Worm (Caenorhabditis elegans): ENCODE results near the gene trmt-10C.2.
A peak's percentile ranks its signal among the peaks of the same experiment; 100 is the strongest.

The trmt-10C.2 gene

ce11 chrIII:6373850-6374474, 27.9 kb downstream of the trmt-10C.2 start (continued):
- peak; percentile 13 for TF ChIP-seq spr-1 (tag; optimal IDR thresholded peaks at IDR 0.05)
- peak in 1 of 2 experiments; percentile 7 for TF ChIP-seq lsy-2 (tag; optimal IDR thresholded peaks at IDR 0.05)

- peak in 1 of 2 experiments; percentile 81 for TF ChIP-seq hif-1 (tag; optimal IDR thresholded peaks at IDR 0.05)
- TF ChIP-seq lin-39 (tag; optimal IDR thresholded peaks at IDR 0.05), result no peak
- TF ChIP-seq madf-9 (GFP tag; conservative IDR thresholded peaks at IDR 0.05), result no peak
- TF ChIP-seq ztf-11 (tag; optimal IDR thresholded peaks at IDR 0.05), result no peak
- TF ChIP-seq ceh-28 (tag; optimal IDR thresholded peaks at IDR 0.05), result peak; percentile 12
- peak; percentile 43 for TF ChIP-seq mxl-3 (GFP tag; optimal IDR thresholded peaks at IDR 0.05)
- peak; percentile 70 for TF ChIP-seq hlh-11 (tag; optimal IDR thresholded peaks at IDR 0.05)
- peak; percentile 93 for TF ChIP-seq hlh-30 (tag; optimal IDR thresholded peaks at IDR 0.05; ENCODE audit: insufficient read depth)
- no peak for TF ChIP-seq set-16 (GFP tag; IDR thresholded peaks at IDR 0.05)
- peak in 1 of 2 experiments; percentile 48 for TF ChIP-seq mdl-1 (tag; optimal IDR thresholded peaks at IDR 0.05)
- TF ChIP-seq daf-16 (GFP tag; optimal IDR thresholded peaks at IDR 0.05), result no peak
- peak; percentile 85 for TF ChIP-seq daf-16 (tag; optimal IDR thresholded peaks at IDR 0.05)
- peak; percentile 68 for TF ChIP-seq hmg-1.1 (GFP tag; IDR thresholded peaks at IDR 0.05)
- TF ChIP-seq dpl-1 (GFP tag; optimal IDR thresholded peaks at IDR 0.05), result peak; percentile 73
- TF ChIP-seq dmd-6 (GFP tag; IDR thresholded peaks at IDR 0.05), result 0 out of 2 replicates have a peak, but pooled peaks have one; percentile 16
- TF ChIP-seq R02D3.7 (tag; optimal IDR thresholded peaks at IDR 0.05), result no peak
- TF ChIP-seq lsy-2 (tag; optimal IDR thresholded peaks at IDR 0.05), result peak; percentile 96 to 99
- no peak for TF ChIP-seq T20F7.1 (GFP tag; optimal IDR thresholded peaks at IDR 0.05)
- no peak for TF ChIP-seq jun-1 (tag; optimal IDR thresholded peaks at IDR 0.05)
- peak; percentile 76 for TF ChIP-seq ztf-7 (tag; optimal IDR thresholded peaks at IDR 0.05)
- no peak for TF ChIP-seq spr-1 (tag; optimal IDR thresholded peaks at IDR 0.05)
- no peak for TF ChIP-seq zag-1 (tag; optimal IDR thresholded peaks at IDR 0.05)
- TF ChIP-seq fkh-10 (GFP tag; optimal IDR thresholded peaks at IDR 0.05), result peak; percentile 32
- peak; percentile 68 for TF ChIP-seq nhr-25 (tag; optimal IDR thresholded peaks at IDR 0.05; ENCODE audit: borderline replicate concordance, insufficient read depth)
- peak; percentile 41 for TF ChIP-seq nhr-10 (tag; optimal IDR thresholded peaks at IDR 0.05)
- TF ChIP-seq arid-1 (GFP tag; conservative IDR thresholded peaks at IDR 0.05), result peak; percentile 65; the same call in 1 of the 2 replicates
- TF ChIP-seq lin-13 (GFP tag; optimal IDR thresholded peaks at IDR 0.05), result peak; percentile 78
- peak; percentile 100 for TF ChIP-seq aha-1 (tag)
- peak; percentile 98 for TF ChIP-seq D1046.2 (GFP tag; IDR thresholded peaks at IDR 0.05)
- peak; percentile 10 for TF ChIP-seq F37D6.2 (tag; optimal IDR thresholded peaks at IDR 0.05)
- TF ChIP-seq nhr-6 (tag; optimal IDR thresholded peaks at IDR 0.05), result peak; percentile 69
- peak; percentile 99 for TF ChIP-seq zip-2 (tag; optimal IDR thresholded peaks at IDR 0.05)
- peak; percentile 57 for TF ChIP-seq lin-38 (GFP tag; IDR thresholded peaks at IDR 0.05)
- TF ChIP-seq mep-1 (tag; optimal IDR thresholded peaks at IDR 0.05), result peak; percentile 85
- TF ChIP-seq nhr-11 (tag; optimal IDR thresholded peaks at IDR 0.05), result peak; percentile 80
- no peak for TF ChIP-seq pha-4 (GFP tag; IDR thresholded peaks at IDR 0.05)
- peak; percentile 97 for TF ChIP-seq pha-4 (tag; optimal IDR thresholded peaks at IDR 0.05)
- TF ChIP-seq nhr-77 (tag; optimal IDR thresholded peaks at IDR 0.05), result peak; percentile 91
- peak; percentile 99 for TF ChIP-seq nhr-28 (tag; optimal IDR thresholded peaks at IDR 0.05)
- TF ChIP-seq ceh-44 (GFP tag; IDR thresholded peaks at IDR 0.05), result no peak
- TF ChIP-seq Y75B8A.6 (GFP tag; IDR thresholded peaks at IDR 0.05), result no peak
- no peak for TF ChIP-seq spr-3 (GFP tag; optimal IDR thresholded peaks at IDR 0.05)
- peak; percentile 18 for TF ChIP-seq lin-15B (tag; optimal IDR thresholded peaks at IDR 0.05)
- no peak for TF ChIP-seq ceh-82 (tag; optimal IDR thresholded peaks at IDR 0.05)
- no peak for TF ChIP-seq ZK546.5 (tag; optimal IDR thresholded peaks at IDR 0.05)
- peak; percentile 61 for TF ChIP-seq rbr-2 (tag; optimal IDR thresholded peaks at IDR 0.05)
- no peak for TF ChIP-seq nhr-237 (tag; optimal IDR thresholded peaks at IDR 0.05)
- TF ChIP-seq saeg-2 (GFP tag; IDR thresholded peaks at IDR 0.05), result no peak
Observed at ce11 chrIII:6374947-6375415, 28.9 kb downstream of the trmt-10C.2 start, which contains the start of the genes rps-13 and nfx-1. TSS of gene rps-13 (minus strand) at chrIII:6374997. TSS of gene nfx-1 (plus strand) at chrIII:6375379.

All from whole organism, L4 larva.